Fruit fly (Drosophila melanogaster) whole organism, embryonic: Measurements from ENCODE around the gene Pde9.

Experiments
- CG10565 ChIP-seq: fragments of 200-800 bp; sonication (Bioruptor generic); optimal IDR thresholded peaks from 3 replicates; lab custom pipeline; 2016; ENCODE audit warnings: missing biosample characterization, mild to moderate bottlenecking, missing genetic modification characterization
- CG11504 ChIP-seq: fragments of 200-800 bp; sonication (Bioruptor generic); optimal IDR thresholded peaks from 3 replicates; lab custom pipeline; 2019; ENCODE audit warnings: missing biosample characterization, mild to moderate bottlenecking, missing genetic modification characterization, moderate library complexity
- CG11696 ChIP-seq: fragments of 200-800 bp; sonication (Bioruptor generic); IDR thresholded peaks from 2 replicates; pipeline ENCODE4 v1.3.6; 2022; ENCODE audit warnings: missing biosample characterization, missing genetic modification characterization
- CG12155 ChIP-seq: fragments of 200-800 bp; sonication (Bioruptor generic); optimal IDR thresholded peaks from 3 replicates; lab custom pipeline; 2016; ENCODE audit warnings: missing biosample characterization, missing genetic modification characterization
- CG12769 ChIP-seq: fragments of 200-800 bp; sonication (Bioruptor generic); optimal IDR thresholded peaks from 2 replicates; lab custom pipeline; 2019; ENCODE audit warnings: missing biosample characterization, mild to moderate bottlenecking, missing genetic modification characterization, moderate library complexity
- CG13894 ChIP-seq: fragments of 200-800 bp; sonication (Bioruptor generic); optimal IDR thresholded peaks from 3 replicates; lab custom pipeline; 2018; ENCODE audit warnings: missing biosample characterization, mild to moderate bottlenecking, missing genetic modification characterization, moderate library complexity
- CG17612 ChIP-seq: fragments of 200-800 bp; sonication (Bioruptor generic); IDR thresholded peaks from 2 replicates; pipeline ENCODE4 v1.3.6; 2022; ENCODE audit warnings: missing biosample characterization, missing genetic modification characterization
- CG18619 ChIP-seq: fragments of 200-800 bp; sonication (Bioruptor generic); optimal IDR thresholded peaks from 3 replicates; lab custom pipeline; 2017; ENCODE audit warnings: missing biosample characterization, mild to moderate bottlenecking, missing genetic modification characterization
- CG3065 ChIP-seq: fragments of 200-800 bp; sonication (Bioruptor generic); optimal IDR thresholded peaks from 2 replicates; lab custom pipeline; 2016; ENCODE audit warnings: missing biosample characterization, missing genetic modification characterization
- CG33213 ChIP-seq: fragments of 200-800 bp; sonication (Bioruptor generic); optimal IDR thresholded peaks from 3 replicates; lab custom pipeline; 2016; ENCODE audit warnings: missing biosample characterization, missing genetic modification characterization
- CG34422 ChIP-seq: fragments of 200-800 bp; sonication (Bioruptor generic); IDR thresholded peaks from 3 replicates; pipeline ENCODE4 v1.3.6; 2022; ENCODE audit warnings: missing biosample characterization, missing genetic modification characterization
- CG4282 ChIP-seq: fragments of 200-800 bp; sonication (Bioruptor generic); optimal IDR thresholded peaks from 2 replicates; lab custom pipeline; 2016; ENCODE audit warnings: missing biosample characterization, missing genetic modification characterization
- CG43689 ChIP-seq: fragments of 200-800 bp; sonication (Bioruptor generic); IDR thresholded peaks from 2 replicates; pipeline ENCODE4 v1.3.6; 2022; ENCODE audit warnings: missing biosample characterization, missing genetic modification characterization
- CG4424 ChIP-seq: fragments of 200-800 bp; sonication (Bioruptor generic); optimal IDR thresholded peaks from 3 replicates; lab custom pipeline; 2016; ENCODE audit warnings: missing biosample characterization, missing genetic modification characterization
- CG6765 ChIP-seq: fragments of 200-800 bp; sonication (Bioruptor generic); optimal IDR thresholded peaks from 3 replicates; lab custom pipeline; 2017; ENCODE audit warnings: missing biosample characterization, mild to moderate bottlenecking, missing genetic modification characterization
- CG8290 ChIP-seq, 3 experiments: fragments of 200-800 bp; sonication (Bioruptor generic); optimal IDR thresholded peaks; 2 replicates each; lab custom pipeline; 2016 to 2019; ENCODE audit warnings: missing biosample characterization in 3 of 3, missing genetic modification characterization in 3 of 3, mild to moderate bottlenecking in 2 of 3, moderate library complexity in 1 of 3
- CkIIα-i1 ChIP-seq: fragments of 200-800 bp; sonication (Bioruptor generic); IDR thresholded peaks from 2 replicates; pipeline ENCODE4 v1.3.6; 2022; ENCODE audit warnings: missing biosample characterization, missing genetic modification characterization
- CrebB ChIP-seq: fragments of 200-800 bp; sonication (Bioruptor generic); optimal IDR thresholded peaks from 3 replicates; lab custom pipeline; 2018; ENCODE audit warnings: missing biosample characterization, mild to moderate bottlenecking, missing genetic modification characterization
- Dbx ChIP-seq: fragments of 200-800 bp; sonication (Bioruptor generic); IDR thresholded peaks from 3 replicates; pipeline ENCODE4 v1.3.6; 2022; ENCODE audit warnings: missing biosample characterization, missing genetic modification characterization
- Dll ChIP-seq: fragments of 200-800 bp; sonication (Bioruptor generic); IDR thresholded peaks from 4 replicates; pipeline ENCODE4 v1.3.6; 2022; ENCODE audit warnings: missing biosample characterization, missing genetic modification characterization; ENCODE audit not compliant: partially characterized antibody
- HLHmδ ChIP-seq: fragments of 200-800 bp; sonication (Bioruptor generic); optimal IDR thresholded peaks from 2 replicates; lab custom pipeline; 2018; ENCODE audit warnings: missing biosample characterization, mild to moderate bottlenecking, missing genetic modification characterization, moderate library complexity
- Hmr ChIP-seq: fragments of 200-800 bp; sonication (Bioruptor generic); optimal IDR thresholded peaks from 3 replicates; lab custom pipeline; 2017; ENCODE audit warnings: mild to moderate bottlenecking, missing biosample characterization, missing genetic modification reagents, missing genetic modification characterization
- Hr78 ChIP-seq, 2 experiments: fragments of 200-800 bp in 1 of 2; fragments of >200 bp in 1 of 2; sonication (Bioruptor generic) in 1 of 2; optimal IDR thresholded peaks; 2 replicates each; lab custom pipeline; 2017 to 2019; ENCODE audit warnings: missing biosample characterization in 2 of 2, missing genetic modification characterization in 2 of 2, mild to moderate bottlenecking in 1 of 2, moderate library complexity in 1 of 2
- Mes4 ChIP-seq: fragments of 200-800 bp; sonication (Bioruptor generic); optimal IDR thresholded peaks from 2 replicates; lab custom pipeline; 2016; ENCODE audit warnings: missing biosample characterization, missing genetic modification characterization
- NfI ChIP-seq: fragments of 200-800 bp; sonication (Bioruptor generic); optimal IDR thresholded peaks from 3 replicates; lab custom pipeline; 2018; ENCODE audit warnings: missing biosample characterization, mild to moderate bottlenecking, missing genetic modification characterization, moderate library complexity
- Poxn ChIP-seq: fragments of 200-800 bp; sonication (Bioruptor generic); IDR thresholded peaks from 2 replicates; pipeline ENCODE4 v1.3.6; 2022; ENCODE audit warnings: missing biosample characterization, missing genetic modification characterization
- Ravus ChIP-seq: fragments of 200-800 bp; sonication (Bioruptor generic); IDR thresholded peaks from 2 replicates; pipeline ENCODE4 v1.3.6; 2022; ENCODE audit warnings: missing biosample characterization, missing genetic modification characterization
- Sin3A ChIP-seq: fragments of >200 bp; optimal IDR thresholded peaks from 2 replicates; lab custom pipeline; 2018
- az2 ChIP-seq: fragments of 200-800 bp; sonication (Bioruptor generic); optimal IDR thresholded peaks from 3 replicates; lab custom pipeline; 2016; ENCODE audit warnings: missing biosample characterization, missing genetic modification characterization
- bbx ChIP-seq: fragments of 200-800 bp; sonication (Bioruptor generic); IDR thresholded peaks from 2 replicates; pipeline ENCODE4 v1.3.6; 2022; ENCODE audit warnings: missing biosample characterization, missing genetic modification characterization; ENCODE audit not compliant: partially characterized antibody
- bowl ChIP-seq: fragments of 200-800 bp; sonication (Bioruptor generic); IDR thresholded peaks from 2 replicates; pipeline ENCODE4 v1.3.6; 2022; ENCODE audit warnings: missing biosample characterization, missing genetic modification characterization
- chn ChIP-seq: fragments of 200-800 bp; sonication (Bioruptor generic); optimal IDR thresholded peaks from 2 replicates; lab custom pipeline; 2016; ENCODE audit warnings: missing biosample characterization, missing genetic modification characterization
- dm ChIP-seq: fragments of 200-800 bp; sonication (Bioruptor generic); optimal IDR thresholded peaks from 3 replicates; lab custom pipeline; 2016; ENCODE audit warnings: missing biosample characterization, missing genetic modification characterization
- gce ChIP-seq: fragments of 200-800 bp; sonication (Bioruptor generic); IDR thresholded peaks from 3 replicates; pipeline ENCODE4 v1.3.6; 2022; ENCODE audit warnings: missing biosample characterization, missing genetic modification characterization
- gsb-n ChIP-seq: fragments of 200-800 bp; sonication (Bioruptor generic); optimal IDR thresholded peaks from 3 replicates; lab custom pipeline; 2018; ENCODE audit warnings: missing biosample characterization, mild to moderate bottlenecking, missing genetic modification characterization
- h ChIP-seq: fragments of >200 bp; optimal IDR thresholded peaks from 2 replicates; lab custom pipeline; 2017
- hth ChIP-seq: fragments of >200 bp; optimal IDR thresholded peaks from 2 replicates; lab custom pipeline; 2017; ENCODE audit warnings: inconsistent platforms
- kay ChIP-seq: fragments of 200-800 bp; sonication (Bioruptor generic); optimal IDR thresholded peaks from 2 replicates; lab custom pipeline; 2016; ENCODE audit warnings: missing biosample characterization, missing genetic modification characterization
- ken ChIP-seq: fragments of 200-800 bp; sonication (Bioruptor generic); IDR thresholded peaks from 3 replicates; pipeline ENCODE4 v1.3.6; 2022; ENCODE audit warnings: missing biosample characterization, missing genetic modification characterization
- kni ChIP-seq: fragments of 200-800 bp; sonication (Bioruptor generic); optimal IDR thresholded peaks from 3 replicates; lab custom pipeline; 2017; ENCODE audit warnings: mild to moderate bottlenecking, missing biosample characterization, missing genetic modification reagents, missing genetic modification characterization
- knrl ChIP-seq: fragments of 200-800 bp; sonication (Bioruptor generic); IDR thresholded peaks from 3 replicates; pipeline ENCODE4 v1.3.6; 2022; ENCODE audit warnings: missing biosample characterization, missing genetic modification characterization; ENCODE audit not compliant: partially characterized antibody
- mirr ChIP-seq: fragments of 200-800 bp; sonication (Bioruptor generic); optimal IDR thresholded peaks from 3 replicates; lab custom pipeline; 2018; ENCODE audit warnings: missing biosample characterization, mild to moderate bottlenecking, missing genetic modification characterization
- psq ChIP-seq: fragments of 200-800 bp; sonication (Bioruptor generic); optimal IDR thresholded peaks from 2 replicates; lab custom pipeline; 2017; ENCODE audit warnings: missing biosample characterization, missing genetic modification characterization
- pum ChIP-seq: fragments of 200-800 bp; sonication (Bioruptor generic); optimal IDR thresholded peaks from 2 replicates; lab custom pipeline; 2016; ENCODE audit warnings: missing biosample characterization, missing genetic modification characterization
- sens ChIP-seq: fragments of 200-800 bp; sonication (Bioruptor generic); peaks from one replicate; lab custom pipeline; 2016; ENCODE audit warnings: missing biosample characterization, missing genetic modification characterization
- seq ChIP-seq: fragments of 200-800 bp; sonication (Bioruptor generic); IDR thresholded peaks from 2 replicates; pipeline ENCODE4 v1.3.6; 2022; ENCODE audit warnings: missing biosample characterization, missing genetic modification characterization
- shn ChIP-seq: fragments of 200-800 bp; sonication (Bioruptor generic); optimal IDR thresholded peaks from 3 replicates; lab custom pipeline; 2016; ENCODE audit warnings: missing biosample characterization, missing genetic modification characterization
- tio ChIP-seq: fragments of 200-800 bp; sonication (Bioruptor generic); optimal IDR thresholded peaks from 2 replicates; lab custom pipeline; 2017; ENCODE audit warnings: missing biosample characterization, missing genetic modification characterization, inconsistent platforms
- tll ChIP-seq, 2 experiments: fragments of 200-800 bp in 1 of 2; fragments of >200 bp in 1 of 2; sonication (Bioruptor generic) in 1 of 2; optimal IDR thresholded peaks; 2 replicates each; lab custom pipeline; 2017 to 2019; ENCODE audit warnings: missing biosample characterization in 2 of 2, missing genetic modification characterization in 2 of 2, mild to moderate bottlenecking in 1 of 2, moderate library complexity in 1 of 2
- ttk ChIP-seq: fragments of 200-800 bp; sonication (Bioruptor generic); IDR thresholded peaks from 2 replicates; pipeline ENCODE4 v2.1.2; 2022; ENCODE audit warnings: missing biosample characterization, missing genetic modification characterization
- tx ChIP-seq: fragments of 200-800 bp; sonication (Bioruptor generic); optimal IDR thresholded peaks from 2 replicates; lab custom pipeline; 2016; ENCODE audit warnings: missing biosample characterization, missing genetic modification characterization

The Pde9 gene

DNA sequence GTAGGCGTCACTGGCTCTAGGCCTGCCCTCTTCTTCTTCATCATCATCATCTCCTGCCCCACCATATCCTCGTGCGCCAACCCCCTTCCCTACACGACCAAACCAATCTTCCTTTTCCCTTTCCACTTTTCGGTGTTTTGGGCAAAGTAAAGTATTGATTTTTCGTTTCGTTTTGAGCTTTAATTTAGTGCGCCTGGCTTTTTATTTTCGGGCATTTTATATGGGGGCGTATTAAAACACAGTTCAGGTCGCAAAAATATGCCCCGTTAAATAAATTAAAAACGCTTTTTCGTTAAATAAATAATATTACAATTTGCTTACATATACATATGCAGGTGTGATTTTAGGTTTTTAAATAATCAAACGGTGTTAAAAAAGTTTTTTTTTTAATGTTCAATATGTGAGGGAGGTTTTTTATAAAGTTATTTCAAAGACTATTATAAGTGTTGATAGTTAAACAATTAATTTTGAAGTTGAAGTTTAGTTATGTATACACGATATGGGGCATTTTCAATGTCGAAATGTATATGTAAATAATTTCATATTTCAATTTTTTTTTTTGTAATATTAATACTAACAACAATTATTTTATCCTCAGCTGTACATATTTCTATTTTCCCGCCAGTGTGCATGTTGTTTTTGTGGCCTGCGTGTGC lies 159.3 kb downstream of the Pde9 start (continued):
- no peak for TF ChIP-seq CG13894 (tag; lab: Kevin White, UChicago)
- TF ChIP-seq kay (GFP tag; lab: Kevin White, UChicago): peak; percentile 49
- TF ChIP-seq HLHmδ (GFP tag; lab: Kevin White, UChicago): no peak
- TF ChIP-seq CG4282 (GFP tag; lab: Kevin White, UChicago): no peak
- no peak for TF ChIP-seq CG3065 (GFP tag; lab: Kevin White, UChicago)
- peak; percentile 80 for TF ChIP-seq Hmr (GFP tag; lab: Kevin White, UChicago)
- TF ChIP-seq tx (GFP tag; lab: Kevin White, UChicago): no peak
- no peak for TF ChIP-seq h (lab: Kevin White, UChicago)
- TF ChIP-seq CG17612 (GFP tag; lab: Robert Waterston, UW): no peak
- TF ChIP-seq Poxn (GFP tag; lab: Robert Waterston, UW): no peak
- peak; percentile 78 for TF ChIP-seq gsb-n
- TF ChIP-seq hth (lab: Kevin White, UChicago): no peak
- peak; percentile 84 for TF ChIP-seq CG11696 (GFP tag; lab: Robert Waterston, UW)
- no peak for TF ChIP-seq CG10565
- TF ChIP-seq Ravus (GFP tag; lab: Robert Waterston, UW): no peak
- peak; percentile 45 for TF ChIP-seq NfI (GFP tag; lab: Kevin White, UChicago)
- TF ChIP-seq tll (GFP tag; optimal IDR thresholded peaks at IDR 0.05; lab: Kevin White, UChicago): no peak
- TF ChIP-seq CG18619 (GFP tag; lab: Kevin White, UChicago): peak; percentile 77
- TF ChIP-seq sens (GFP tag; lab: Kevin White, UChicago): peak; percentile 92
- TF ChIP-seq gce (GFP tag; lab: Robert Waterston, UW): no peak
- peak; percentile 58 for TF ChIP-seq tio (GFP tag; lab: Kevin White, UChicago)
- no peak for TF ChIP-seq psq (GFP tag; lab: Kevin White, UChicago)
- no peak for TF ChIP-seq CG34422 (GFP tag; lab: Robert Waterston, UW)
- peak in 1 of 2 experiments; percentile 60 for TF ChIP-seq Hr78 (GFP tag; optimal IDR thresholded peaks at IDR 0.05; lab: Kevin White, UChicago)
- 0 out of 2 replicates have a peak, but pooled peaks have one; percentile 9 for TF ChIP-seq ttk
- TF ChIP-seq shn (GFP tag; lab: Kevin White, UChicago): no peak
- TF ChIP-seq CkIIα-i1 (GFP tag; lab: Robert Waterston, UW): no peak
- peak; percentile 81 for TF ChIP-seq CG6765 (GFP tag; lab: Kevin White, UChicago)
- TF ChIP-seq CrebB (tag; lab: Kevin White, UChicago): no peak
- no peak for TF ChIP-seq Sin3A (lab: Kevin White, UChicago)
- TF ChIP-seq knrl (GFP tag; lab: Robert Waterston, UW): no peak
- TF ChIP-seq mirr (GFP tag; lab: Kevin White, UChicago): no peak
- peak; percentile 64 for TF ChIP-seq CG4424 (GFP tag; lab: Kevin White, UChicago)
- TF ChIP-seq pum: no peak
- TF ChIP-seq ken (GFP tag; lab: Robert Waterston, UW): no peak
- TF ChIP-seq Mes4 (GFP tag; lab: Kevin White, UChicago): no peak
- TF ChIP-seq dm: no peak
- peak; percentile 91 for TF ChIP-seq CG11504 (tag; lab: Kevin White, UChicago)
- TF ChIP-seq kni (GFP tag; lab: Kevin White, UChicago): no peak
- no peak for TF ChIP-seq CG12769 (tag; lab: Kevin White, UChicago)
- peak; percentile 55 for TF ChIP-seq seq (GFP tag; lab: Robert Waterston, UW)
- no peak for TF ChIP-seq Dbx (GFP tag; lab: Robert Waterston, UW)
- no peak for TF ChIP-seq CG33213
- TF ChIP-seq az2 (GFP tag; lab: Kevin White, UChicago): peak; percentile 62
- TF ChIP-seq Dll (GFP tag; lab: Robert Waterston, UW): no peak
- peak; percentile 22 for TF ChIP-seq CG8290 (GFP tag; optimal IDR thresholded peaks at IDR 0.05; lab: Kevin White, UChicago)
- no peak for TF ChIP-seq CG8290 (tag; optimal IDR thresholded peaks at IDR 0.05; lab: Kevin White, UChicago)
- TF ChIP-seq bowl (GFP tag; lab: Robert Waterston, UW): no peak
- TF ChIP-seq bbx (GFP tag; lab: Robert Waterston, UW): no peak
- no peak for TF ChIP-seq chn
- peak; percentile 22 for TF ChIP-seq CG12155 (GFP tag; lab: Kevin White, UChicago)
- 0 out of 2 replicates have a peak, but pooled peaks have one; percentile 32 for TF ChIP-seq CG43689 (GFP tag; lab: Robert Waterston, UW)
